Worm (Caenorhabditis elegans) whole organism, young adult: ENCODE measurements around the gene Y116F11A.6.

Source experiments
- B0035.1 ChIP-seq: sonication (generic microtip); optimal IDR thresholded peaks from 2 replicates; lab custom pipeline; 2016; ENCODE audit warnings: missing genetic modification characterization, mild to moderate bottlenecking, missing compliant biosample characterization, missing genotype, missing genetic modification reagents
- B0336.3 ChIP-seq: fragments of 200-800 bp; sonication (Bioruptor generic); IDR thresholded peaks from 2 replicates; pipeline ENCODE4 v1.3.6; 2022; ENCODE audit warnings: missing genetic modification characterization, missing compliant biosample characterization
- F10E7.11 ChIP-seq: sonication (generic microtip); optimal IDR thresholded peaks from 2 replicates; lab custom pipeline; 2017; ENCODE audit warnings: mild to moderate bottlenecking, missing genetic modification characterization, moderate library complexity, missing compliant biosample characterization
- F33H1.4 ChIP-seq: fragments of 200-800 bp; sonication (Bioruptor generic); IDR thresholded peaks from 2 replicates; pipeline ENCODE4 v1.3.6; 2022; ENCODE audit warnings: missing genetic modification reagents, missing genetic modification characterization, missing compliant biosample characterization
- F39B2.1 ChIP-seq: fragments of 200-800 bp; sonication (Bioruptor generic); IDR thresholded peaks from 2 replicates; pipeline ENCODE4 v1.3.6; 2022; ENCODE audit warnings: missing genetic modification reagents, missing genetic modification characterization, missing compliant biosample characterization
- F49E8.2 ChIP-seq: sonication (generic microtip); optimal IDR thresholded peaks from 3 replicates; lab custom pipeline; 2017; ENCODE audit warnings: missing genetic modification characterization, mild to moderate bottlenecking, missing compliant biosample characterization, antibody characterized with exemption, moderate library complexity; ENCODE audit not compliant: insufficient read depth
- K11D2.4 ChIP-seq: fragments of 200-800 bp; sonication (Bioruptor generic); IDR thresholded peaks from 2 replicates; pipeline ENCODE4 v1.3.6; 2022; ENCODE audit warnings: missing genetic modification reagents, missing genetic modification characterization, missing compliant biosample characterization
- T07F8.4 ChIP-seq: sonication (generic microtip); optimal IDR thresholded peaks from 2 replicates; lab custom pipeline; 2016; ENCODE audit warnings: mild to moderate bottlenecking, missing genetic modification characterization, moderate library complexity, missing compliant biosample characterization
- Y67H2A.10 ChIP-seq: fragments of 200-800 bp; sonication (Bioruptor generic); conservative IDR thresholded peaks from 2 replicates; pipeline ENCODE4 v1.3.6; 2022; ENCODE audit warnings: missing genetic modification reagents, missing genetic modification characterization, missing compliant biosample characterization
- Y95B8A.8 ChIP-seq: fragments of 200-800 bp; sonication (Bioruptor generic); IDR thresholded peaks from 2 replicates; pipeline ENCODE4 v1.3.6; 2022; ENCODE audit warnings: missing genetic modification reagents, missing genetic modification characterization, missing compliant biosample characterization
- ZK185.1 ChIP-seq: sonication (generic microtip); optimal IDR thresholded peaks from 2 replicates; lab custom pipeline; 2016; ENCODE audit warnings: mild to moderate bottlenecking, missing genetic modification characterization, missing compliant biosample characterization; ENCODE audit not compliant: poor library complexity, severe bottlenecking
- aptf-2 ChIP-seq: fragments of 200-800 bp; sonication (Bioruptor generic); conservative IDR thresholded peaks from 2 replicates; pipeline ENCODE4 v1.3.6; 2022; ENCODE audit warnings: missing genetic modification reagents, missing genetic modification characterization, missing compliant biosample characterization
- atf-7 ChIP-seq: sonication (generic microtip); optimal IDR thresholded peaks from 2 replicates; lab custom pipeline; 2017; ENCODE audit warnings: mild to moderate bottlenecking, missing genetic modification characterization, missing compliant biosample characterization
- bed-1 ChIP-seq: fragments of 200-800 bp; sonication (Bioruptor generic); IDR thresholded peaks from 2 replicates; pipeline ENCODE4 v1.3.6; 2022; ENCODE audit warnings: missing genetic modification reagents, missing genetic modification characterization, missing compliant biosample characterization
- cebp-1 ChIP-seq, 2 experiments: fragments of 200-800 bp in 1 of 2; sonication (Bioruptor generic) in 1 of 2; sonication (generic microtip) in 1 of 2; IDR thresholded peaks in 1 of 2; optimal IDR thresholded peaks in 1 of 2; 2 replicates each; pipeline versions ENCODE4 v1.3.6 to Lab custom; 2017 to 2022; ENCODE audit warnings: missing compliant biosample characterization in 2 of 2, missing genetic modification characterization in 2 of 2, mild to moderate bottlenecking in 1 of 2, missing genetic modification reagents in 1 of 2, moderate library complexity in 1 of 2
- ceh-100 ChIP-seq: fragments of 200-800 bp; sonication (Bioruptor generic); IDR thresholded peaks from 2 replicates; pipeline ENCODE4 v1.3.6; 2022; ENCODE audit warnings: missing genetic modification reagents, missing genetic modification characterization, missing compliant biosample characterization
- ceh-27 ChIP-seq: fragments of 200-800 bp; sonication (Bioruptor generic); optimal IDR thresholded peaks from 2 replicates; lab custom pipeline; 2018; ENCODE audit warnings: mild to moderate bottlenecking, missing genetic modification characterization, moderate library complexity, missing compliant biosample characterization
- ceh-58 ChIP-seq: fragments of 200-800 bp; sonication (Bioruptor generic); IDR thresholded peaks from 2 replicates; pipeline ENCODE4 v1.3.6; 2022; ENCODE audit warnings: missing genetic modification characterization, missing compliant biosample characterization
- ceh-79 ChIP-seq: sonication (generic microtip); optimal IDR thresholded peaks from 2 replicates; lab custom pipeline; 2017; ENCODE audit warnings: mild to moderate bottlenecking, missing genetic modification characterization, missing compliant biosample characterization
- chd-7 ChIP-seq: sonication (generic microtip); optimal IDR thresholded peaks from 2 replicates; lab custom pipeline; 2016; ENCODE audit warnings: mild to moderate bottlenecking, missing genetic modification characterization, moderate library complexity, missing compliant biosample characterization
- die-1 ChIP-seq: sonication (generic microtip); optimal IDR thresholded peaks from 2 replicates; lab custom pipeline; 2016; ENCODE audit warnings: missing genotype, mild to moderate bottlenecking, missing genetic modification characterization, missing compliant biosample characterization
- dox-1 ChIP-seq: fragments of 200-800 bp; sonication (Bioruptor generic); IDR thresholded peaks from 2 replicates; pipeline ENCODE4 v1.3.6; 2022; ENCODE audit warnings: missing genetic modification reagents, missing genetic modification characterization, missing compliant biosample characterization
- dpff-1 ChIP-seq: sonication (generic microtip); optimal IDR thresholded peaks from 2 replicates; lab custom pipeline; 2017; ENCODE audit warnings: mild to moderate bottlenecking, missing genetic modification characterization, missing compliant biosample characterization
- efl-1 ChIP-seq: fragments of 150-350 bp; optimal IDR thresholded peaks from 2 replicates; lab custom pipeline; 2014; ENCODE audit warnings: missing biosample characterization, missing genetic modification reagents, missing genetic modification characterization
- egrh-3 ChIP-seq: fragments of 200-800 bp; sonication (Bioruptor generic); IDR thresholded peaks from 2 replicates; pipeline ENCODE4 v1.3.6; 2022; ENCODE audit warnings: missing genetic modification reagents, missing genetic modification characterization, missing compliant biosample characterization
- fkh-3 ChIP-seq: sonication (generic microtip); optimal IDR thresholded peaks from 2 replicates; lab custom pipeline; 2016; ENCODE audit warnings: mild to moderate bottlenecking, missing genetic modification characterization, missing compliant biosample characterization
- hlh-26 ChIP-seq: fragments of 200-800 bp; sonication (Bioruptor generic); conservative IDR thresholded peaks from 2 replicates; pipeline ENCODE4 v1.3.6; 2022; ENCODE audit warnings: missing genetic modification reagents, missing genetic modification characterization, missing compliant biosample characterization
- lin-40 ChIP-seq: sonication (generic microtip); optimal IDR thresholded peaks from 2 replicates; lab custom pipeline; 2016; ENCODE audit warnings: missing genetic modification characterization, mild to moderate bottlenecking, missing compliant biosample characterization, missing genotype, missing genetic modification reagents
- lir-1 ChIP-seq: fragments of 200-800 bp; sonication (Bioruptor generic); conservative IDR thresholded peaks from 2 replicates; pipeline ENCODE4 v1.3.6; 2022; ENCODE audit warnings: missing genetic modification reagents, missing genetic modification characterization, missing compliant biosample characterization
- madf-3 ChIP-seq: fragments of 200-800 bp; sonication (Bioruptor generic); IDR thresholded peaks from 2 replicates; pipeline ENCODE4 v1.3.6; 2022; ENCODE audit warnings: missing genetic modification reagents, missing genetic modification characterization, missing compliant biosample characterization
- madf-6 ChIP-seq: fragments of 200-800 bp; sonication (Bioruptor generic); IDR thresholded peaks from 2 replicates; pipeline ENCODE4 v1.3.6; 2022; ENCODE audit warnings: missing genetic modification reagents, missing genetic modification characterization, missing compliant biosample characterization
- madf-8 ChIP-seq: fragments of 200-800 bp; sonication (Bioruptor generic); conservative IDR thresholded peaks from 2 replicates; pipeline ENCODE4 v1.3.6; 2022; ENCODE audit warnings: missing genetic modification reagents, missing genetic modification characterization, missing compliant biosample characterization
- mcd-1 ChIP-seq: fragments of 200-800 bp; sonication (Bioruptor generic); IDR thresholded peaks from 2 replicates; pipeline ENCODE4 v1.3.6; 2022; ENCODE audit warnings: missing genetic modification reagents, missing genetic modification characterization, missing compliant biosample characterization
- mxl-1 ChIP-seq: sonication (generic microtip); optimal IDR thresholded peaks from 2 replicates; lab custom pipeline; 2016; ENCODE audit warnings: missing genetic modification characterization, missing compliant biosample characterization
- nhr-179 ChIP-seq: sonication (generic microtip); optimal IDR thresholded peaks from 2 replicates; lab custom pipeline; 2016; ENCODE audit warnings: mild to moderate bottlenecking, missing genetic modification characterization, missing compliant biosample characterization
- nhr-80 ChIP-seq: sonication (generic microtip); optimal IDR thresholded peaks from 2 replicates; lab custom pipeline; 2016; ENCODE audit warnings: missing genetic modification characterization, missing compliant biosample characterization
- nhr-90 ChIP-seq: sonication (generic microtip); optimal IDR thresholded peaks from 2 replicates; lab custom pipeline; 2016; ENCODE audit warnings: missing genotype, mild to moderate bottlenecking, missing genetic modification characterization, missing compliant biosample characterization
- repo-1 ChIP-seq: sonication (generic microtip); optimal IDR thresholded peaks from 2 replicates; lab custom pipeline; 2017; ENCODE audit warnings: mild to moderate bottlenecking, missing genetic modification characterization, missing compliant biosample characterization
- rpc-1 ChIP-seq, 2 experiments: fragments of 150-350 bp in 1 of 2; sonication (generic microtip) in 1 of 2; optimal IDR thresholded peaks; 2 replicates each; lab custom pipeline; 2014 to 2018; ENCODE audit warnings: missing biosample characterization in 1 of 2, missing genetic modification characterization in 1 of 2, missing genetic modification reagents in 1 of 2, missing genotype in 1 of 2
- snpc-1.3 ChIP-seq: sonication (generic microtip); optimal IDR thresholded peaks from 2 replicates; lab custom pipeline; 2017; ENCODE audit warnings: missing genetic modification characterization, mild to moderate bottlenecking, missing compliant biosample characterization, antibody characterized with exemption, moderate library complexity, missing genotype, missing genetic modification reagents; ENCODE audit not compliant: insufficient read depth
- somi-1 ChIP-seq: fragments of 200-800 bp; sonication (Bioruptor generic); optimal IDR thresholded peaks from 2 replicates; lab custom pipeline; 2018; ENCODE audit warnings: mild to moderate bottlenecking, missing genetic modification characterization, missing compliant biosample characterization
- sptf-2 ChIP-seq: fragments of 200-800 bp; sonication (Bioruptor generic); optimal IDR thresholded peaks from 2 replicates; lab custom pipeline; 2018; ENCODE audit warnings: mild to moderate bottlenecking, missing genetic modification characterization, missing compliant biosample characterization
- tbp1 ChIP-seq: fragments of 200-800 bp; sonication (Bioruptor generic); optimal IDR thresholded peaks from 2 replicates; lab custom pipeline; 2018; ENCODE audit warnings: mild to moderate bottlenecking, missing genetic modification characterization, missing compliant biosample characterization
- tlf-1 ChIP-seq: fragments of 200-800 bp; sonication (Bioruptor generic); optimal IDR thresholded peaks from 2 replicates; lab custom pipeline; 2018; ENCODE audit warnings: mild to moderate bottlenecking, missing genetic modification characterization, missing compliant biosample characterization
- unc-130 ChIP-seq: sonication (generic microtip); optimal IDR thresholded peaks from 2 replicates; lab custom pipeline; 2016; ENCODE audit warnings: missing genetic modification reagents, missing genetic modification characterization, missing compliant biosample characterization
- unc-62 ChIP-seq: fragments of 150-350 bp; optimal IDR thresholded peaks from 2 replicates; lab custom pipeline; 2014; ENCODE audit warnings: missing biosample characterization, missing genetic modification reagents, missing genetic modification characterization
- ztf-18 ChIP-seq: sonication (generic microtip); optimal IDR thresholded peaks from 2 replicates; lab custom pipeline; 2016; ENCODE audit warnings: missing genotype, mild to moderate bottlenecking, missing genetic modification characterization, missing compliant biosample characterization
- ztf-3 ChIP-seq: fragments of 200-800 bp; sonication (Bioruptor generic); optimal IDR thresholded peaks from 2 replicates; lab custom pipeline; 2018; ENCODE audit warnings: mild to moderate bottlenecking, missing genetic modification characterization, missing compliant biosample characterization

The Y116F11A.6 gene

DNA sequence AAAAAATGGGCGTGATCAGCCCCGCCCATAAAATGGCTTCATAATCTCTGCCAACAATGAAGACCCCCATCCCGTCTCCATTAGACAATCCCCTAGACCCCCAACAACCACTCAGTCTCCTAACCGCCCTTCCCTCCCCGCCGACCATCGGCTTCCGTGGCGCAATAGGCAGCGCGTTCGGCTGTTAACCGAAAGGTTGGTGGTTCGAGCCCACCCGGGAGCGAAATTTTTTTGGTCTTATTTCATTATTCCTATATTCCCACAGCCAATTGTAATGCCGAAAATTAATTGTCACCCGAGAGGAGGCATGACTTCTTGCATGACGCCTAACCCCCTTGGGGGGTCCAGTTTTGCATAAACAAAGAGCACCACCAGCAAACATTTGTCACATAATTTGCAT is 3.5 kb downstream of the Y116F11A.6 start (continued):
- no peak for TF ChIP-seq F49E8.2 (tag; lab: Kevin White, UChicago)
- no peak for TF ChIP-seq ZK185.1 (tag; lab: Kevin White, UChicago)
- no peak for TF ChIP-seq efl-1 (GFP tag; lab: Kevin White, UChicago)
- no peak for TF ChIP-seq bed-1 (GFP tag; lab: Robert Waterston, UW)
- no peak for TF ChIP-seq dpff-1
- no peak for TF ChIP-seq aptf-2
- no peak for TF ChIP-seq hlh-26 (GFP tag; lab: Robert Waterston, UW)
- TF ChIP-seq chd-7 (tag; lab: Kevin White, UChicago) = no peak
- no peak for TF ChIP-seq lin-40 (tag; lab: Kevin White, UChicago)
- TF ChIP-seq nhr-179 (tag; lab: Kevin White, UChicago) = no peak
- no peak for TF ChIP-seq somi-1 (GFP tag; lab: Kevin White, UChicago)
- TF ChIP-seq mcd-1 (GFP tag; lab: Robert Waterston, UW) = peak; percentile 52
- TF ChIP-seq Y67H2A.10 (GFP tag; lab: Robert Waterston, UW) = no peak
- TF ChIP-seq egrh-3 = peak; percentile 39; the same call in 1 of the 2 replicates
- TF ChIP-seq mxl-1 (tag; lab: Kevin White, UChicago) = no peak
- TF ChIP-seq ceh-100 (GFP tag; lab: Robert Waterston, UW) = no peak
- no peak for TF ChIP-seq tlf-1 (GFP tag; lab: Kevin White, UChicago)
- TF ChIP-seq die-1 (tag; lab: Kevin White, UChicago) = peak; percentile 23
- no peak for TF ChIP-seq lir-1 (GFP tag; lab: Robert Waterston, UW)
- no peak for TF ChIP-seq madf-6 (GFP tag; lab: Robert Waterston, UW)
- TF ChIP-seq cebp-1 (GFP tag; IDR thresholded peaks at IDR 0.05; lab: Robert Waterston, UW) = no peak
- TF ChIP-seq cebp-1 (tag; optimal IDR thresholded peaks at IDR 0.05; lab: Kevin White, UChicago) = no peak
- no peak for TF ChIP-seq ztf-3 (GFP tag; lab: Kevin White, UChicago)
- no peak for TF ChIP-seq sptf-2 (GFP tag; lab: Kevin White, UChicago)
- TF ChIP-seq T07F8.4 (tag; lab: Kevin White, UChicago) = no peak
- TF ChIP-seq F39B2.1 (GFP tag; lab: Robert Waterston, UW) = no peak
- TF ChIP-seq unc-130 (GFP tag; lab: Kevin White, UChicago) = no peak
- TF ChIP-seq Y95B8A.8 (GFP tag; lab: Robert Waterston, UW) = 0 out of 2 replicates have a peak, but pooled peaks have one; percentile 25
- TF ChIP-seq ceh-58 (GFP tag; lab: Robert Waterston, UW) = no peak
- peak; percentile 32 for TF ChIP-seq ztf-18 (tag; lab: Kevin White, UChicago)
- TF ChIP-seq nhr-80 (tag; lab: Kevin White, UChicago) = no peak
- no peak for TF ChIP-seq B0035.1
- no peak for TF ChIP-seq K11D2.4
- TF ChIP-seq unc-62 (GFP tag; lab: Kevin White, UChicago) = no peak
- peak; percentile 32 for TF ChIP-seq ceh-27 (GFP tag; lab: Kevin White, UChicago)
- TF ChIP-seq madf-8 (GFP tag; lab: Robert Waterston, UW) = no peak
- no peak for TF ChIP-seq atf-7 (tag; lab: Kevin White, UChicago)
- TF ChIP-seq F33H1.4 (GFP tag; lab: Robert Waterston, UW) = no peak; the same call in 1 of the 2 replicates
- TF ChIP-seq rpc-1 (optimal IDR thresholded peaks at IDR 0.05; lab: Kevin White, UChicago) = peak; percentile 53
- TF ChIP-seq rpc-1 (tag; optimal IDR thresholded peaks at IDR 0.05; lab: Kevin White, UChicago) = peak; percentile 71
- no peak for TF ChIP-seq F10E7.11 (tag; lab: Kevin White, UChicago)
- TF ChIP-seq madf-3 (GFP tag; lab: Robert Waterston, UW) = peak; percentile 65; the same call in 1 of the 2 replicates
- TF ChIP-seq tbp1 (GFP tag; lab: Kevin White, UChicago) = peak; percentile 95
- no peak for TF ChIP-seq fkh-3 (tag; lab: Kevin White, UChicago)
- TF ChIP-seq repo-1 = no peak
- TF ChIP-seq B0336.3 (GFP tag; lab: Robert Waterston, UW) = no peak
- TF ChIP-seq ceh-79 = no peak
- TF ChIP-seq dox-1 (GFP tag; lab: Robert Waterston, UW) = peak; percentile 63; the same call in 1 of the 2 replicates
- peak; percentile 4 for TF ChIP-seq nhr-90 (tag; lab: Kevin White, UChicago)
- no peak for TF ChIP-seq snpc-1.3
